Worm (Caenorhabditis elegans) whole organism, L1 larva: ENCODE measurements around the gene F17A2.16.

ENCODE experiments used
- C34B4.2 ChIP-seq: sonication (generic microtip); optimal IDR thresholded peaks from 2 replicates; lab custom pipeline; 2017; ENCODE audit warnings: mild to moderate bottlenecking, missing genetic modification characterization, missing compliant biosample characterization
- blmp-1 ChIP-seq: fragments of 150-350 bp; optimal IDR thresholded peaks from 2 replicates; lab custom pipeline; 2014; ENCODE audit warnings: missing biosample characterization, missing genetic modification characterization
- ceh-82 ChIP-seq, 3 experiments: fragments of 150-350 bp in 1 of 3; sonication (generic microtip) in 2 of 3; optimal IDR thresholded peaks; 2 replicates each; lab custom pipeline; 2014 to 2017; ENCODE audit warnings: missing biosample characterization in 3 of 3, missing genetic modification characterization in 3 of 3
- dpl-1 ChIP-seq, 3 experiments: fragments of 150-350 bp in 2 of 3; sonication (generic microtip) in 1 of 3; optimal IDR thresholded peaks; 2 replicates each; lab custom pipeline; 2014 to 2017; ENCODE audit warnings: missing biosample characterization in 3 of 3, missing genetic modification characterization in 3 of 3, missing genetic modification reagents in 3 of 3
- efl-1 ChIP-seq, 4 experiments: fragments of 150-350 bp; optimal IDR thresholded peaks in 3 of 4; peaks in 1 of 4; 1 replicate in 1 of 4; 2 replicates in 3 of 4; lab custom pipeline; 2014; ENCODE audit warnings: missing biosample characterization in 2 of 4, missing genetic modification characterization in 2 of 4, missing genetic modification reagents in 2 of 4
- efl-3 ChIP-seq: fragments of 200-800 bp; sonication (Bioruptor generic); optimal IDR thresholded peaks from 2 replicates; lab custom pipeline; 2018; ENCODE audit warnings: mild to moderate bottlenecking, missing genetic modification characterization, missing compliant biosample characterization
- elt-2 ChIP-seq: sonication (generic microtip); optimal IDR thresholded peaks from 2 replicates; lab custom pipeline; 2016; ENCODE audit warnings: missing genetic modification characterization, mild to moderate bottlenecking, inconsistent platforms, missing compliant biosample characterization, missing genetic modification reagents
- fkh-4 ChIP-seq: sonication (generic microtip); optimal IDR thresholded peaks from 2 replicates; lab custom pipeline; 2016; ENCODE audit warnings: missing compliant biosample characterization, missing genetic modification characterization, borderline replicate concordance
- fkh-8 ChIP-seq: sonication (generic microtip); optimal IDR thresholded peaks from 2 replicates; lab custom pipeline; 2016; ENCODE audit warnings: mild to moderate bottlenecking, missing genetic modification characterization, missing compliant biosample characterization
- hlh-4 ChIP-seq: sonication (generic microtip); optimal IDR thresholded peaks from 2 replicates; lab custom pipeline; 2016; ENCODE audit warnings: mild to moderate bottlenecking, missing genetic modification characterization, missing compliant biosample characterization
- irx-1 ChIP-seq: sonication (generic microtip); optimal IDR thresholded peaks from 2 replicates; lab custom pipeline; 2016; ENCODE audit warnings: missing genetic modification characterization, missing compliant biosample characterization
- lin-15B ChIP-seq: fragments of 150-350 bp; sonication (generic microtip); optimal IDR thresholded peaks from 3 replicates; lab custom pipeline; 2014; ENCODE audit warnings: missing biosample characterization, missing genetic modification characterization
- lin-35 ChIP-seq, 2 experiments: fragments of 150-350 bp; optimal IDR thresholded peaks; 2 replicates each; lab custom pipeline; 2014; ENCODE audit warnings: missing biosample characterization in 2 of 2, missing genetic modification characterization in 2 of 2, missing genetic modification reagents in 2 of 2
- lir-3 ChIP-seq: sonication (generic microtip); optimal IDR thresholded peaks from 2 replicates; lab custom pipeline; 2016; ENCODE audit warnings: mild to moderate bottlenecking, missing genetic modification characterization, moderate library complexity, missing compliant biosample characterization; ENCODE audit not compliant: poor library complexity
- lsy-2 ChIP-seq, 2 experiments: fragments of 150-350 bp; optimal IDR thresholded peaks; 2 replicates each; lab custom pipeline; 2014; ENCODE audit warnings: missing biosample characterization in 2 of 2, missing genetic modification characterization in 2 of 2
- mep-1 ChIP-seq: fragments of 150-350 bp; optimal IDR thresholded peaks from 2 replicates; lab custom pipeline; 2014; ENCODE audit warnings: missing biosample characterization, missing genetic modification characterization
- nhr-71 ChIP-seq: sonication (generic microtip); optimal IDR thresholded peaks from 2 replicates; lab custom pipeline; 2016; ENCODE audit warnings: mild to moderate bottlenecking, missing genetic modification characterization, moderate library complexity, missing compliant biosample characterization
- nhr-77 ChIP-seq: fragments of 150-350 bp; optimal IDR thresholded peaks from 2 replicates; lab custom pipeline; 2014; ENCODE audit warnings: missing biosample characterization, missing genetic modification characterization
- pag-3 ChIP-seq: sonication (generic microtip); optimal IDR thresholded peaks from 2 replicates; lab custom pipeline; 2017; ENCODE audit warnings: missing genetic modification characterization, mild to moderate bottlenecking, missing compliant biosample characterization, antibody characterized with exemption, borderline replicate concordance; ENCODE audit not compliant: insufficient read depth
- pax-3 ChIP-seq: fragments of 200-800 bp; sonication (Bioruptor generic); optimal IDR thresholded peaks from 2 replicates; lab custom pipeline; 2018; ENCODE audit warnings: mild to moderate bottlenecking, missing genetic modification characterization, moderate library complexity, missing compliant biosample characterization
- pqm-1 ChIP-seq: sonication (generic microtip); optimal IDR thresholded peaks from 3 replicates; lab custom pipeline; 2017; ENCODE audit warnings: missing biosample characterization, missing genetic modification characterization
- rnt-1 ChIP-seq: sonication (generic microtip); optimal IDR thresholded peaks from 2 replicates; lab custom pipeline; 2016; ENCODE audit warnings: mild to moderate bottlenecking, missing genetic modification characterization, moderate library complexity, missing compliant biosample characterization
- skn-1 ChIP-seq: fragments of 150-350 bp; optimal IDR thresholded peaks from 2 replicates; lab custom pipeline; 2014; ENCODE audit warnings: missing biosample characterization, missing genetic modification characterization
- snu-23 ChIP-seq: sonication (generic microtip); optimal IDR thresholded peaks from 2 replicates; lab custom pipeline; 2016; ENCODE audit warnings: missing genetic modification characterization, missing compliant biosample characterization
- sptf-1 ChIP-seq: fragments of 150-350 bp; optimal IDR thresholded peaks from 2 replicates; lab custom pipeline; 2014; ENCODE audit warnings: missing biosample characterization, missing genetic modification characterization
- swsn-7 ChIP-seq: sonication (generic microtip); optimal IDR thresholded peaks from 2 replicates; lab custom pipeline; 2016; ENCODE audit warnings: missing genetic modification characterization, missing compliant biosample characterization
- tbx-2 ChIP-seq: sonication (generic microtip); optimal IDR thresholded peaks from 2 replicates; lab custom pipeline; 2016; ENCODE audit warnings: missing genetic modification characterization, missing compliant biosample characterization
- unc-130 ChIP-seq: fragments of 150-350 bp; optimal IDR thresholded peaks from 2 replicates; lab custom pipeline; 2017; ENCODE audit warnings: missing biosample characterization, missing genetic modification characterization, inconsistent platforms
- xbp-1 ChIP-seq: sonication (generic microtip); optimal IDR thresholded peaks from 2 replicates; lab custom pipeline; 2016; ENCODE audit warnings: missing genetic modification characterization, missing compliant biosample characterization

F17A2.16 gene

DNA sequence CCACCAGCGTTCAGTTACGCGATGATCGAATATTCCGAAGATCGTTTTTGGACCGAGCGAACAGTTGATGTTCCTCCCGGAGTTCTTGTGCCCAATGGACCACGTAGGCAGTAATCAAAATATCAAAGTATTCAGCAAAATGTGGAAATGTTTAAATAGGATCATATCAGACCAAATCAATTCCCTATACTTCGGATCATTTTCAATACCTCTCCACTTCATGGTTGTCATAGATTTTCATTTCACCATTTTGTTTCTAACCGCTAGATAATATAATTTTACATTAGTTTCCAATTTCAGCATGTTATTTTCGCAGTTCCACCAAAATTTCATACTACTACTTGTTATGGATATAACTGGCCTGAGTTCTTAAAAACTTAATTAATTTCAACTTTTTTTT, 9.3 kb downstream of the F17A2.16 start:
- no peak for TF ChIP-seq xbp-1 (tag; lab: Kevin White, UChicago)
- no peak for TF ChIP-seq nhr-77 (tag; lab: Kevin White, UChicago)

DNA sequence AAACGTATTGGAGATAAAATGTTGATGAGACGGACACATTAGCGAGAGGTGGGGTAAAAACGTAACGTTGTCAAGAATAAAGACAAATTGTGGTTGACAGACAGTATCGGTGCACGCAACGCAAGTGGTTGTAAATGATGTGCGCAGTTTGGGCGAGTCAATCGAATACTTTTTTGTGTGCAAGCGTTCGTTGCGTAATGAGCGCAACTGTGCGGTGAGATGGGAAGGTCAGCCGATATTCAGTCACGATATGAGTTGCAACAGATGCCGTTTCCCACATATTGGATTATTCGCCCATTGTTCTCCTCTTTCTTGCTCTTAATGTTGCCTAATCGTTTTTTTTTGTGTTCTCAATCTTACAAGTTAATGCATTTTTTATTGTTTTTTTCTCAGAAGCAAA, 12.5 kb downstream of the F17A2.16 start, which contains the start of gene ceh-40:
Gene ceh-40, minus strand, starts transcription at position 41 of the 400 bp plus-strand sequence.
- TF ChIP-seq swsn-7 (tag; lab: Kevin White, UChicago) (no peak), hlh-4 (tag; lab: Kevin White, UChicago) (no peak), irx-1 (tag; lab: Kevin White, UChicago) (no peak), skn-1 (no peak), efl-3 (GFP tag; lab: Kevin White, UChicago) (no peak), fkh-8 (tag; lab: Kevin White, UChicago) (no peak), lin-15B (no peak), fkh-4 (tag; lab: Kevin White, UChicago) (no peak)
- TF ChIP-seq, all 84 proteins: peak for 0

- no peak for TF ChIP-seq pax-3 (tag; lab: Kevin White, UChicago)
- no peak for TF ChIP-seq snu-23 (GFP tag; lab: Kevin White, UChicago)
Measured at ce11 chrX:12321357-12321756, 13.1 kb downstream of the F17A2.16 start, which contains the start of gene F17A2.13. Gene F17A2.13, plus strand, starts transcription at chrX:12321657.

DNA sequence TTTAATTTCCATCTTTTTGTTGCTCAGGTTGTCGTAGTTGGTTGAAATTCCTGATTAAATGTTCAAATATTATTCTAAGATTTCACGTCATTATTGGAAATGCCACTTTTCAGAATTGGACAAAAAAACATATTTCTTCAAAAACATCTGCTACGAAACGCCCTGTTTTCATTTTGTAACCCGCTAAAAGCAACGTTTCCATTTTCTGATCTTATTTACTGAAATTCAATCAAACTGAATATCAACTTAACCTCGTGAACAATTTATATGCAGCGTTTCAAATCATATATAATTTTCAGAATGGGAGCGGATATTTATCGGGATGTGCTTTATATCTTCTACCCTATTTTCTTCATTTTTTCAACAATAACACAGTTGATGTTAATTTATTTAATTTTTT, 15.2 kb downstream of the F17A2.16 start, which contains the start of gene srd-40:
Gene srd-40, plus strand, starts transcription at position 301 of the 400 bp plus-strand sequence.
- TF ChIP-seq ceh-82 (tag; optimal IDR thresholded peaks at IDR 0.05; lab: Kevin White, UChicago): no peak
- no peak for TF ChIP-seq mep-1
- TF ChIP-seq unc-130 (tag; lab: Kevin White, UChicago): no peak
- peak; percentile 19 for TF ChIP-seq hlh-4 (tag; lab: Kevin White, UChicago)
- no peak for TF ChIP-seq tbx-2 (tag; lab: Kevin White, UChicago)
- TF ChIP-seq fkh-8 (tag; lab: Kevin White, UChicago): peak; percentile 44

DNA sequence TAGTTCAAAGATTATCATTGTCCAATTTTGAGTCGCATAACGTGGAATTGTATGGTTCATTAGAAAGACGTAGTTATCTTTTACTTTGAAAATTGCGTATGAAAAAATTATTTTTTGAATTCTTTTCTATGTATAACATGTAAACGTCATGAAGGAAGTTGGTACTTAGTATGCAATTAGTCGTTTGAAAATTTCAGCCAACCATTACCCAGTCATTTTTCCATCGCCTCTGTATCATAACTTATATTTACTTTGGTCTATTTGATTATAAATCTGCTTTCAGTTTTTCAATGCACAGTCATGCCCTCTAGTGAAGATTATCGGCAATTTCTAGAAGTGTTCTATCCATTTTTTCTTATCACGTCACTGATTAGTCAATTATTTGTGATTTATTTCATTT, 18.2 kb downstream of the F17A2.16 start, which contains the start of gene srd-41:
Gene srd-41, plus strand, starts transcription at position 301 of the 400 bp plus-strand sequence.
- no peak for TF ChIP-seq tbx-2 (tag; lab: Kevin White, UChicago)

ce11 chrX:12328676-12329075, 20.4 kb downstream of the F17A2.16 start, which contains the start of gene srd-45:
Gene srd-45, plus strand, starts transcription at chrX:12328976.
- no peak for TF ChIP-seq dpl-1 (GFP tag; optimal IDR thresholded peaks at IDR 0.05; lab: Kevin White, UChicago)

ce11 chrX:12331795-12332194, 23.5 kb downstream of the F17A2.16 start, which contains the start of gene srd-46:
Gene srd-46, plus strand, starts transcription at chrX:12332095.
- TF ChIP-seq blmp-1 (tag; lab: Kevin White, UChicago) (no peak), elt-2 (tag; lab: Kevin White, UChicago) (no peak), pag-3 (tag; lab: Kevin White, UChicago) (no peak), nhr-71 (tag; lab: Kevin White, UChicago) (peak; percentile 18)

DNA sequence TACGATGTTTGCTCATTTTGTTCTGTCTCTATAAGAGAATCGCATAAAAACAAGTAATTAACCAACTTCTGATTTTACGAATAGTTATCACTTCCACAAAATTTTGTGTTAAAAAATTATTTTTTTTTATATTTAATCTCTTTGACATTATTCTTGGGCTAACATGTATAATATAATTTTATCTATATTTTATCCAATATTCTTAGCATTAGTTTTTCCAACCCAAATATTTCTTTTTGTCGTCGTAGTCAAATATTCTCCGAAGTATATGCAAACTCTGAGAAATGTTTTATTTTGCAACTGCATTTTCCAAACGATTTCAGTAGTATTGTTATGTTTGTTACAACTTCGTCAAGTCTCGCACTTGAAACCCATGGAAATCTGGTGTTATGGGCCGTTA, 25.2 kb downstream of the F17A2.16 start, which contains the start of gene srd-47:
Gene srd-47, plus strand, starts transcription at position 164 of the 400 bp plus-strand sequence.
- TF ChIP-seq lsy-2 (tag; optimal IDR thresholded peaks at IDR 0.05; lab: Kevin White, UChicago) (no peak), efl-1 (optimal IDR thresholded peaks at IDR 0.05; lab: Kevin White, UChicago) (no peak), efl-1 (GFP tag; optimal IDR thresholded peaks at IDR 0.05 in 1 of 2; lab: Kevin White, UChicago) (peak in 1 of 2 experiments; percentile 70), hlh-4 (tag; lab: Kevin White, UChicago) (no peak)

- TF ChIP-seq fkh-8 (tag; lab: Kevin White, UChicago) (no peak), C34B4.2 (tag; lab: Kevin White, UChicago) (no peak), ceh-82 (tag; optimal IDR thresholded peaks at IDR 0.05; lab: Kevin White, UChicago) (no peak), pqm-1 (tag; lab: Kevin White, UChicago) (no peak), rnt-1 (no peak), lin-35 (GFP tag; optimal IDR thresholded peaks at IDR 0.05; lab: Kevin White, UChicago) (no peak), skn-1 (no peak), sptf-1 (tag; lab: Kevin White, UChicago) (no peak), lsy-2 (tag; optimal IDR thresholded peaks at IDR 0.05; lab: Kevin White, UChicago) (no peak), lir-3 (tag; lab: Kevin White, UChicago) (no peak)
Measured at ce11 chrX:12335808-12336207, 27.6 kb downstream of the F17A2.16 start, which contains the start of gene srd-48. Gene srd-48, plus strand, starts transcription at chrX:12336108.
